Worm (Caenorhabditis elegans) whole organism, early embryonic: Measurements from ENCODE around the gene F36F12.2.

ENCODE experiments used
- B0310.2 ChIP-seq: sonication (generic microtip); optimal IDR thresholded peaks from 2 replicates; lab custom pipeline; 2016; ENCODE audit warnings: mild to moderate bottlenecking, missing genetic modification characterization, missing compliant biosample characterization
- ama-1 ChIP-seq: fragments of 150-350 bp; optimal IDR thresholded peaks from 2 replicates; lab custom pipeline; 2014
- ceh-13 ChIP-seq: fragments of 200-800 bp; sonication (Bioruptor generic); optimal IDR thresholded peaks from 2 replicates; lab custom pipeline; 2018; ENCODE audit warnings: mild to moderate bottlenecking, missing genetic modification characterization, missing compliant biosample characterization
- flt-1 ChIP-seq: fragments of 200-800 bp; sonication (Bioruptor generic); IDR thresholded peaks from 2 replicates; pipeline ENCODE4 v1.3.6; 2022; ENCODE audit warnings: missing genetic modification characterization, missing compliant biosample characterization
- hmbx-1 ChIP-seq: sonication (generic microtip); optimal IDR thresholded peaks from 2 replicates; lab custom pipeline; 2016; ENCODE audit warnings: mild to moderate bottlenecking, missing genetic modification characterization, missing compliant biosample characterization
- hnd-1 ChIP-seq: sonication (generic microtip); optimal IDR thresholded peaks from 2 replicates; lab custom pipeline; 2016; ENCODE audit warnings: missing genetic modification characterization, missing compliant biosample characterization
- pes-1 ChIP-seq: fragments of 200-800 bp; sonication (Bioruptor generic); IDR thresholded peaks from 2 replicates; pipeline ENCODE4 v1.3.6; 2022; ENCODE audit warnings: missing genetic modification reagents, missing genetic modification characterization, missing compliant biosample characterization
- scrt-1 ChIP-seq: fragments of 200-800 bp; sonication (Bioruptor generic); IDR thresholded peaks from 2 replicates; pipeline ENCODE4 v1.3.6; 2022; ENCODE audit warnings: missing genetic modification characterization, missing compliant biosample characterization
- sea-1 ChIP-seq: fragments of 200-800 bp; sonication (Bioruptor generic); conservative IDR thresholded peaks from 2 replicates; pipeline ENCODE4 v1.3.6; 2022; ENCODE audit warnings: missing genetic modification characterization, missing compliant biosample characterization
- tbx-37 ChIP-seq: fragments of 200-800 bp; sonication (Bioruptor generic); conservative IDR thresholded peaks from 2 replicates; pipeline ENCODE4 v1.3.6; 2022; ENCODE audit warnings: missing genetic modification reagents, missing genetic modification characterization, missing compliant biosample characterization
- tra-4 ChIP-seq: sonication (generic microtip); optimal IDR thresholded peaks from 2 replicates; lab custom pipeline; 2017; ENCODE audit warnings: missing genetic modification characterization, missing compliant biosample characterization

DNA sequence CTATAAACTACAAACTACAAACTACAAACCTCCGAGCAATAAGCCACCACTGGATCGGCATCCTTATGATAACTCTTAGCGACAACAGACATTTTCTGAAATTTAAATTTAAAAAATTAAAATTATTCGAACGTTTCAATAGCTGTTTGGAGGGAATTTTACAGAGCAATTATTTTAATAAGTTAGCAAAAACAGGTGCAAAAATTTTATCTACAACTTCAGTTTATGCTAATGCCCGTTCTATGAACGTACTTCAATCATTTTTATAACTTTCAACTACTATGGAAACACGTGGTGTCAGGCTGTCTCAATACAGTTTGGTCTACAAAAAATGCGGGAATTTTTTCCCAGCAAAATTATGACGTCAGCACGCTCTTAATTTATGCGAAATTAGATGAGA lies 41.6 kb downstream of the F36F12.2 start, which contains the start of gene comt-5:
- TF ChIP-seq ceh-13 (GFP tag; lab: Kevin White, UChicago) (no peak), tbx-37 (GFP tag; lab: Robert Waterston, UW) (no peak), scrt-1 (no peak), tra-4 (tag; lab: Kevin White, UChicago) (no peak), pes-1 (GFP tag; lab: Robert Waterston, UW) (no peak), ama-1 (lab: Kevin White, UChicago) (no peak), sea-1 (no peak), hnd-1 (no peak), flt-1 (GFP tag; lab: Robert Waterston, UW) (no peak), B0310.2 (tag; lab: Kevin White, UChicago) (no peak), hmbx-1 (tag; lab: Kevin White, UChicago) (no peak)
